Worm (Caenorhabditis elegans) whole organism, young adult: Measurements from ENCODE around the gene C09F5.3.

Experiments
- B0035.1 ChIP-seq: sonication (generic microtip); optimal IDR thresholded peaks from 2 replicates; lab custom pipeline; 2016; ENCODE audit warnings: missing genetic modification characterization, mild to moderate bottlenecking, missing compliant biosample characterization, missing genotype, missing genetic modification reagents
- B0261.1 ChIP-seq: sonication (generic microtip); optimal IDR thresholded peaks from 2 replicates; lab custom pipeline; 2016; ENCODE audit warnings: mild to moderate bottlenecking, missing genetic modification characterization, moderate library complexity, missing compliant biosample characterization
- F22D6.2 ChIP-seq: sonication (generic microtip); optimal IDR thresholded peaks from 2 replicates; lab custom pipeline; 2016; ENCODE audit warnings: mild to moderate bottlenecking, missing genetic modification characterization, missing compliant biosample characterization
- K11D2.4 ChIP-seq: fragments of 200-800 bp; sonication (Bioruptor generic); IDR thresholded peaks from 2 replicates; pipeline ENCODE4 v1.3.6; 2022; ENCODE audit warnings: missing genetic modification reagents, missing genetic modification characterization, missing compliant biosample characterization
- K12H6.12 ChIP-seq: fragments of 200-800 bp; sonication (Bioruptor generic); optimal IDR thresholded peaks from 2 replicates; lab custom pipeline; 2018; ENCODE audit warnings: mild to moderate bottlenecking, missing genetic modification characterization, missing compliant biosample characterization
- T26A5.8 ChIP-seq: sonication (generic microtip); optimal IDR thresholded peaks from 2 replicates; lab custom pipeline; 2016; ENCODE audit warnings: missing genetic modification characterization, missing compliant biosample characterization
- Y53F4B.3 ChIP-seq: fragments of 200-800 bp; sonication (Bioruptor generic); IDR thresholded peaks from 2 replicates; pipeline ENCODE4 v1.3.6; 2022; ENCODE audit warnings: missing genetic modification reagents, missing genetic modification characterization, missing compliant biosample characterization
- Y67H2A.10 ChIP-seq: fragments of 200-800 bp; sonication (Bioruptor generic); conservative IDR thresholded peaks from 2 replicates; pipeline ENCODE4 v1.3.6; 2022; ENCODE audit warnings: missing genetic modification reagents, missing genetic modification characterization, missing compliant biosample characterization
- Y95B8A.8 ChIP-seq: fragments of 200-800 bp; sonication (Bioruptor generic); IDR thresholded peaks from 2 replicates; pipeline ENCODE4 v1.3.6; 2022; ENCODE audit warnings: missing genetic modification reagents, missing genetic modification characterization, missing compliant biosample characterization
- aptf-2 ChIP-seq: fragments of 200-800 bp; sonication (Bioruptor generic); conservative IDR thresholded peaks from 2 replicates; pipeline ENCODE4 v1.3.6; 2022; ENCODE audit warnings: missing genetic modification reagents, missing genetic modification characterization, missing compliant biosample characterization
- bed-1 ChIP-seq: fragments of 200-800 bp; sonication (Bioruptor generic); IDR thresholded peaks from 2 replicates; pipeline ENCODE4 v1.3.6; 2022; ENCODE audit warnings: missing genetic modification reagents, missing genetic modification characterization, missing compliant biosample characterization
- bed-2 ChIP-seq: fragments of 200-800 bp; sonication (Bioruptor generic); IDR thresholded peaks from 2 replicates; pipeline ENCODE4 v1.3.6; 2022; ENCODE audit warnings: missing genetic modification reagents, missing genetic modification characterization, missing compliant biosample characterization
- cebp-1 ChIP-seq, 2 experiments: fragments of 200-800 bp in 1 of 2; sonication (Bioruptor generic) in 1 of 2; sonication (generic microtip) in 1 of 2; IDR thresholded peaks in 1 of 2; optimal IDR thresholded peaks in 1 of 2; 2 replicates each; pipeline versions ENCODE4 v1.3.6 to Lab custom; 2017 to 2022; ENCODE audit warnings: missing compliant biosample characterization in 2 of 2, missing genetic modification characterization in 2 of 2, mild to moderate bottlenecking in 1 of 2, missing genetic modification reagents in 1 of 2, moderate library complexity in 1 of 2
- cebp-2 ChIP-seq: fragments of 200-800 bp; sonication (Bioruptor generic); IDR thresholded peaks from 2 replicates; pipeline ENCODE4 v1.3.6; 2022; ENCODE audit warnings: missing genetic modification characterization, missing compliant biosample characterization
- ceh-27 ChIP-seq: fragments of 200-800 bp; sonication (Bioruptor generic); optimal IDR thresholded peaks from 2 replicates; lab custom pipeline; 2018; ENCODE audit warnings: mild to moderate bottlenecking, missing genetic modification characterization, moderate library complexity, missing compliant biosample characterization
- ceh-40 ChIP-seq: fragments of 200-800 bp; sonication (Bioruptor generic); IDR thresholded peaks from 2 replicates; pipeline ENCODE4 v1.3.6; 2022; ENCODE audit warnings: missing genetic modification characterization, missing compliant biosample characterization
- ceh-91 ChIP-seq: fragments of 200-800 bp; sonication (Bioruptor generic); IDR thresholded peaks from 2 replicates; pipeline ENCODE4 v1.3.6; 2022; ENCODE audit warnings: missing genetic modification reagents, missing genetic modification characterization, missing compliant biosample characterization
- die-1 ChIP-seq: sonication (generic microtip); optimal IDR thresholded peaks from 2 replicates; lab custom pipeline; 2016; ENCODE audit warnings: missing genotype, mild to moderate bottlenecking, missing genetic modification characterization, missing compliant biosample characterization
- egl-18 ChIP-seq: fragments of 200-800 bp; sonication (Bioruptor generic); IDR thresholded peaks from 2 replicates; pipeline ENCODE4 v1.3.6; 2022; ENCODE audit warnings: missing genetic modification reagents, missing genetic modification characterization, missing compliant biosample characterization
- egrh-3 ChIP-seq: fragments of 200-800 bp; sonication (Bioruptor generic); IDR thresholded peaks from 2 replicates; pipeline ENCODE4 v1.3.6; 2022; ENCODE audit warnings: missing genetic modification reagents, missing genetic modification characterization, missing compliant biosample characterization
- hlh-26 ChIP-seq: fragments of 200-800 bp; sonication (Bioruptor generic); conservative IDR thresholded peaks from 2 replicates; pipeline ENCODE4 v1.3.6; 2022; ENCODE audit warnings: missing genetic modification reagents, missing genetic modification characterization, missing compliant biosample characterization
- hsf-1 ChIP-seq: fragments of 200-800 bp; sonication (Bioruptor generic); IDR thresholded peaks from 2 replicates; pipeline ENCODE4 v1.3.6; 2022; ENCODE audit warnings: missing genetic modification reagents, missing genetic modification characterization, missing compliant biosample characterization
- lag-1 ChIP-seq: fragments of 200-800 bp; sonication (Bioruptor generic); IDR thresholded peaks from 2 replicates; pipeline ENCODE4 v1.3.6; 2022; ENCODE audit warnings: missing genetic modification reagents, missing genetic modification characterization, missing compliant biosample characterization
- let-526 ChIP-seq: fragments of 200-800 bp; sonication (Bioruptor generic); IDR thresholded peaks from 2 replicates; pipeline ENCODE4 v1.3.6; 2022; ENCODE audit warnings: missing genetic modification reagents, missing genetic modification characterization, missing compliant biosample characterization
- madf-10 ChIP-seq: sonication (generic microtip); optimal IDR thresholded peaks from 2 replicates; lab custom pipeline; 2016; ENCODE audit warnings: mild to moderate bottlenecking, missing genetic modification characterization, missing compliant biosample characterization
- nhr-80 ChIP-seq: sonication (generic microtip); optimal IDR thresholded peaks from 2 replicates; lab custom pipeline; 2016; ENCODE audit warnings: missing genetic modification characterization, missing compliant biosample characterization
- nhr-90 ChIP-seq: sonication (generic microtip); optimal IDR thresholded peaks from 2 replicates; lab custom pipeline; 2016; ENCODE audit warnings: missing genotype, mild to moderate bottlenecking, missing genetic modification characterization, missing compliant biosample characterization
- pha-4 ChIP-seq: fragments of 150-350 bp; sonication (generic microtip); optimal IDR thresholded peaks from 2 replicates; lab custom pipeline; 2014; ENCODE audit warnings: missing biosample characterization, missing genetic modification reagents, missing genetic modification characterization
- sea-2 ChIP-seq: fragments of 200-800 bp; sonication (Bioruptor generic); IDR thresholded peaks from 2 replicates; pipeline ENCODE4 v1.3.6; 2022; ENCODE audit warnings: missing genetic modification characterization, missing compliant biosample characterization
- snpc-4 ChIP-seq, 5 experiments: fragments of 150-350 bp in 1 of 5; sonication (generic microtip) in 4 of 5; optimal IDR thresholded peaks; 2 replicates each; lab custom pipeline; 2014 to 2018; ENCODE audit warnings: missing genetic modification characterization in 5 of 5, missing biosample characterization in 3 of 5, antibody characterized with exemption in 2 of 5, mild to moderate bottlenecking in 2 of 5, missing compliant biosample characterization in 2 of 5, missing genotype in 2 of 5, moderate library complexity in 2 of 5, missing genetic modification reagents in 1 of 5
- somi-1 ChIP-seq: fragments of 200-800 bp; sonication (Bioruptor generic); optimal IDR thresholded peaks from 2 replicates; lab custom pipeline; 2018; ENCODE audit warnings: mild to moderate bottlenecking, missing genetic modification characterization, missing compliant biosample characterization
- tbp1 ChIP-seq: fragments of 200-800 bp; sonication (Bioruptor generic); optimal IDR thresholded peaks from 2 replicates; lab custom pipeline; 2018; ENCODE audit warnings: mild to moderate bottlenecking, missing genetic modification characterization, missing compliant biosample characterization
- unc-130 ChIP-seq: sonication (generic microtip); optimal IDR thresholded peaks from 2 replicates; lab custom pipeline; 2016; ENCODE audit warnings: missing genetic modification reagents, missing genetic modification characterization, missing compliant biosample characterization
- unc-62 ChIP-seq: fragments of 150-350 bp; optimal IDR thresholded peaks from 2 replicates; lab custom pipeline; 2014; ENCODE audit warnings: missing biosample characterization, missing genetic modification reagents, missing genetic modification characterization
- ztf-22 ChIP-seq: fragments of 200-800 bp; sonication (Bioruptor generic); optimal IDR thresholded peaks from 2 replicates; lab custom pipeline; 2018; ENCODE audit warnings: mild to moderate bottlenecking, missing genetic modification characterization, moderate library complexity, missing compliant biosample characterization
- ztf-28 ChIP-seq: fragments of 200-800 bp; sonication (Bioruptor generic); IDR thresholded peaks from 2 replicates; pipeline ENCODE4 v1.3.6; 2022; ENCODE audit warnings: missing genetic modification reagents, missing genetic modification characterization, missing compliant biosample characterization

C09F5.3 gene

DNA sequence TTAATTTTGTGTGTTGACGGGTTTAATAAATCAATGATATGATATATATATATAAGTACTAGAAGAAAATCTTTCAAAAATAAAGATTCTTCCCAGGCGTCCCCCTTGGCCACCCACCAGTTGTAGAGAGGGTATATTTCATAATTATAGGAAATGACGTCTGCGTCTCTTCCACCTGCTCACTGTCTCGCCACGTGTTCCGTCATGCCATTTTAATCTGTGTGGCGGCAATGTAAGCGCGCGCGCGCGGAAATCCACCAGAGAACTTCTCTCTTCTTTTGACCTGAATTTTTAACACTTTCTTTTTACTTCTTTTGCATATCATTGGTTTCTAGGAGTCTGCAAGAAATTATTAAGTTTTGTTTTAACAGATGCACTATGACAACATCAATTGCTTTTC lies 10.7 kb downstream of the C09F5.3 start (continued):
- TF ChIP-seq ztf-28 (GFP tag; lab: Robert Waterston, UW) (no peak), nhr-90 (tag; lab: Kevin White, UChicago) (no peak), egl-18 (GFP tag; lab: Robert Waterston, UW) (no peak), bed-2 (no peak), ceh-27 (no peak), ceh-91 (GFP tag; lab: Robert Waterston, UW) (0 out of 2 replicates have a peak, but pooled peaks have one; percentile 19), bed-1 (GFP tag; lab: Robert Waterston, UW) (no peak), Y53F4B.3 (GFP tag; lab: Robert Waterston, UW) (no peak)
- TF ChIP-seq, all 124 proteins: peak for 12

DNA sequence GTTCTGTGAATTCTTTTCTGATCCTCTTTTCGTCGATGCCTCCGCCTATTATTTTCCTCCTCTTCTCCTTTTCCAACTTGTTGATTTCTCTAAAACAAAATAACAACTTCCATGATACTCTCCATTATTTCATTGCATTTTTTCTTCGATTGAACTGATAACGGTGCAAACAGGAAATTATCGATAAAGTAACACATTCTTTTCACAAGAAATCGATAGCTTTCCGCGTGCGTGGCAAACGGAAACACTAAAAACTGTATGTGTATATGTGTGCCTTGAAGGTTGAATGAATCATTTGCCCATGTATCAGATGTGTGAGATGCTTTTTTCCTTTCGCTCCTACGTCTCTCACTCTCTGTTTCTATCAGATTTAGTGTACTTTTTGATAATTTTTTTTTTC lies 13.5 kb downstream of the C09F5.3 start:
- TF ChIP-seq nhr-80 (tag; lab: Kevin White, UChicago) = peak; percentile 63
- TF ChIP-seq snpc-4 (GFP tag; optimal IDR thresholded peaks at IDR 0.05; lab: Kevin White, UChicago) = no peak
- no peak for TF ChIP-seq snpc-4 (tag; optimal IDR thresholded peaks at IDR 0.05; lab: Kevin White, UChicago)
- TF ChIP-seq, all 124 proteins: peak for 1

DNA sequence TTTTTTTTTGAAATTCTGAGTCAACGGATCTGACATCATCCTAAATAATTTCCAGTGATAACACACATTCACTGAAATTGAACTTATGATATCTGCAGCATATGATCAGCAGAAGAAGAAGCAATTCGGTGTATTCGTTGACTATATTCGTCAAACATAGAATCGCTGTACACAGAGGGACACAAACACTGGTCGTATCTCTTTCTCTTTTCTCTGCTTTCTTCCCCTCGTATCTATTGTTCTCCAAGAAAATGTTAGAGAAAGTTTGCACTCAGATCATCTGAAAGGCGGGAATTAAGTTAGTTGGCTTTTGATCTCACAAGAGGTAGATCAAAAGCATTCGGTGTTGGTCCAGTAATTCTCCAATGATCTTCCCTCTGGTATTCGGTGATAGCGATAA lies 14.5 kb downstream of the C09F5.3 start:
- TF ChIP-seq let-526 (no peak), T26A5.8 (tag; lab: Kevin White, UChicago) (no peak), aptf-2 (GFP tag; lab: Robert Waterston, UW) (no peak), hlh-26 (no peak), unc-130 (GFP tag; lab: Kevin White, UChicago) (no peak), tbp1 (GFP tag; lab: Kevin White, UChicago) (no peak), die-1 (tag; lab: Kevin White, UChicago) (no peak)

DNA sequence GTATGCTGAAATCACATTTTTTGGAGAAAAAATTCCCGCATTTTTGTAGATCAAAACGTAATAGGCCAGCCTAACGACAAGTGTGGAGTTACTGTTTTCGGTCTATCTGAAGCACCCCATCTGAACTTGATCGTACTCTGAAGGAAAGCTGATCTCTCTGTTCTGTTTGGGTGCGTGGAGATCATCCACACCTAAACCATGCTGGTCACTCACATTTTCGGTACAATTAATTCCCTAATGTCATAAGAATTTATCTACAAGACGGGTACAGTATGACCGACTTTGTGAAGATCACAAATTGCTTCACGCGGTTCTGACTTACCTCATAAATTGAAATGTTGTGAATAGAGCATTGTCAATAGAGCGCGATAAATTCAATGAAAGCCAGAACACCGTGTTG lies 15.1 kb downstream of the C09F5.3 start:
- TF ChIP-seq ztf-22 (GFP tag; lab: Kevin White, UChicago) = no peak
- TF ChIP-seq hsf-1 = no peak
- TF ChIP-seq Y67H2A.10 (GFP tag; lab: Robert Waterston, UW) = no peak
- TF ChIP-seq K11D2.4 (GFP tag; lab: Robert Waterston, UW) = no peak
- no peak for TF ChIP-seq bed-2
- no peak for TF ChIP-seq sea-2 (GFP tag; lab: Robert Waterston, UW)
- no peak for TF ChIP-seq ceh-40 (GFP tag; lab: Robert Waterston, UW)
- TF ChIP-seq F22D6.2 (tag; lab: Kevin White, UChicago) = no peak
- no peak for TF ChIP-seq Y95B8A.8 (GFP tag; lab: Robert Waterston, UW)
- TF ChIP-seq madf-10 = no peak
- TF ChIP-seq cebp-2 (GFP tag; lab: Robert Waterston, UW) = no peak
- TF ChIP-seq egrh-3 (GFP tag; lab: Robert Waterston, UW) = no peak
- TF ChIP-seq unc-62 (GFP tag; lab: Kevin White, UChicago) = no peak
- TF ChIP-seq B0261.1 (tag; lab: Kevin White, UChicago) = no peak
- TF ChIP-seq cebp-1 (GFP tag; IDR thresholded peaks at IDR 0.05; lab: Robert Waterston, UW) = no peak
- TF ChIP-seq cebp-1 (tag; optimal IDR thresholded peaks at IDR 0.05; lab: Kevin White, UChicago) = no peak
- no peak for TF ChIP-seq lag-1
- no peak for TF ChIP-seq K12H6.12 (tag; lab: Kevin White, UChicago)
- no peak for TF ChIP-seq somi-1 (GFP tag; lab: Kevin White, UChicago)
- TF ChIP-seq pha-4 (tag; lab: Kevin White, UChicago) = no peak
- TF ChIP-seq B0035.1 = no peak
